Fruit fly (Drosophila melanogaster) whole organism, embryonic: ENCODE data around the gene CG14383.

Experiments
- Awh ChIP-seq: fragments of 200-800 bp; sonication (Bioruptor generic); IDR thresholded peaks from 2 replicates; pipeline ENCODE4, ENCODE4 v1.3.6; 2022; ENCODE audit warnings: missing biosample characterization, missing genetic modification characterization
- CG10959 ChIP-seq: fragments of 200-800 bp; sonication (Bioruptor generic); IDR thresholded peaks from 2 replicates; pipeline ENCODE4 v1.3.6; 2022; ENCODE audit warnings: missing biosample characterization, missing genetic modification characterization
- CG10979 ChIP-seq: fragments of 200-800 bp; sonication (Bioruptor generic); optimal IDR thresholded peaks from 2 replicates; lab custom pipeline; 2018; ENCODE audit warnings: missing biosample characterization, mild to moderate bottlenecking, missing genetic modification characterization, moderate library complexity
- CG12744 ChIP-seq: fragments of 200-800 bp; sonication (Bioruptor generic); optimal IDR thresholded peaks from 2 replicates; lab custom pipeline; 2016; ENCODE audit warnings: missing biosample characterization, missing genetic modification characterization
- CG13775 ChIP-seq: fragments of 200-800 bp; sonication (Bioruptor generic); optimal IDR thresholded peaks from 3 replicates; lab custom pipeline; 2017; ENCODE audit warnings: missing biosample characterization, mild to moderate bottlenecking, missing genetic modification characterization
- CG1602 ChIP-seq: fragments of 200-800 bp; sonication (Bioruptor generic); optimal IDR thresholded peaks from 3 replicates; lab custom pipeline; 2016; ENCODE audit warnings: missing biosample characterization, missing genetic modification characterization
- CG17328 ChIP-seq: fragments of 200-800 bp; sonication (Bioruptor generic); IDR thresholded peaks from 2 replicates; pipeline ENCODE4 v1.3.6; 2022; ENCODE audit warnings: missing biosample characterization, missing genetic modification characterization
- CG2712 ChIP-seq: fragments of 200-800 bp; optimal IDR thresholded peaks from 3 replicates; lab custom pipeline; 2019; ENCODE audit warnings: missing biosample characterization, mild to moderate bottlenecking, missing genetic modification characterization, moderate library complexity
- CG32767 ChIP-seq: fragments of 200-800 bp; sonication (Bioruptor generic); IDR thresholded peaks from 2 replicates; pipeline ENCODE4 v1.3.6; 2022; ENCODE audit warnings: missing biosample characterization, missing genetic modification characterization
- CG34224 ChIP-seq: fragments of 200-800 bp; sonication (Bioruptor generic); IDR thresholded peaks from 3 replicates; pipeline ENCODE4 v1.3.6; 2022; ENCODE audit warnings: missing biosample characterization, missing genetic modification characterization; ENCODE audit not compliant: partially characterized antibody
- CG3847 ChIP-seq: fragments of 200-800 bp; sonication (Bioruptor generic); IDR thresholded peaks from 2 replicates; pipeline ENCODE4 v1.3.6; 2022; ENCODE audit warnings: missing biosample characterization, missing genetic modification characterization
- CG4404 ChIP-seq: fragments of 200-800 bp; sonication (Bioruptor generic); IDR thresholded peaks from 2 replicates; pipeline ENCODE4 v1.3.6; 2022; ENCODE audit warnings: missing biosample characterization, missing genetic modification characterization
- CG6175 ChIP-seq: fragments of 200-800 bp; sonication (Bioruptor generic); IDR thresholded peaks from 3 replicates; pipeline ENCODE4 v1.3.6; 2022; ENCODE audit warnings: missing biosample characterization, missing genetic modification characterization
- CG6791 ChIP-seq: fragments of 200-800 bp; sonication (Bioruptor generic); IDR thresholded peaks from 3 replicates; pipeline ENCODE4 v1.3.6; 2022; ENCODE audit warnings: missing biosample characterization, missing genetic modification characterization; ENCODE audit not compliant: partially characterized antibody
- CG7556 ChIP-seq: fragments of 200-800 bp; sonication (Bioruptor generic); optimal IDR thresholded peaks from 2 replicates; lab custom pipeline; 2017; ENCODE audit warnings: missing biosample characterization, mild to moderate bottlenecking, missing genetic modification characterization
- CG8290 ChIP-seq, 3 experiments: fragments of 200-800 bp; sonication (Bioruptor generic); optimal IDR thresholded peaks; 2 replicates each; lab custom pipeline; 2016 to 2019; ENCODE audit warnings: missing biosample characterization in 3 of 3, missing genetic modification characterization in 3 of 3, mild to moderate bottlenecking in 2 of 3, moderate library complexity in 1 of 3
- CG8765 ChIP-seq: fragments of 200-800 bp; sonication (Bioruptor generic); IDR thresholded peaks from 2 replicates; pipeline ENCODE4 v1.3.6; 2022; ENCODE audit warnings: missing biosample characterization, missing genetic modification characterization
- CG9609 ChIP-seq: fragments of 200-800 bp; sonication (Bioruptor generic); optimal IDR thresholded peaks from 3 replicates; lab custom pipeline; 2016; ENCODE audit warnings: missing biosample characterization, missing genetic modification characterization
- CrebB ChIP-seq: fragments of 200-800 bp; sonication (Bioruptor generic); optimal IDR thresholded peaks from 3 replicates; lab custom pipeline; 2018; ENCODE audit warnings: missing biosample characterization, mild to moderate bottlenecking, missing genetic modification characterization
- Dad ChIP-seq: fragments of 200-800 bp; sonication (Bioruptor generic); optimal IDR thresholded peaks from 3 replicates; lab custom pipeline; 2016; ENCODE audit warnings: missing biosample characterization, missing genetic modification characterization
- Dbx ChIP-seq: fragments of 200-800 bp; sonication (Bioruptor generic); IDR thresholded peaks from 3 replicates; pipeline ENCODE4 v1.3.6; 2022; ENCODE audit warnings: missing biosample characterization, missing genetic modification characterization
- E2f1 ChIP-seq: fragments of 200-800 bp; sonication (Bioruptor generic); IDR thresholded peaks from 2 replicates; pipeline ENCODE4 v1.3.6; 2022; ENCODE audit warnings: missing biosample characterization, missing genetic modification characterization
- Elba2 ChIP-seq: fragments of 200-800 bp; sonication (Bioruptor generic); optimal IDR thresholded peaks from 3 replicates; lab custom pipeline; 2016; ENCODE audit warnings: missing biosample characterization, missing genetic modification characterization
- Fer3 ChIP-seq: fragments of 200-800 bp; sonication (Bioruptor generic); optimal IDR thresholded peaks from 2 replicates; lab custom pipeline; 2018; ENCODE audit warnings: missing biosample characterization, mild to moderate bottlenecking, missing genetic modification characterization, moderate library complexity
- Gsc ChIP-seq: fragments of 200-800 bp; sonication (Bioruptor generic); IDR thresholded peaks from 2 replicates; pipeline ENCODE4 v1.3.6; 2022; ENCODE audit warnings: missing biosample characterization, missing genetic modification characterization
- Hr3 ChIP-seq: fragments of 200-800 bp; sonication (Bioruptor generic); optimal IDR thresholded peaks from 3 replicates; lab custom pipeline; 2016; ENCODE audit warnings: missing biosample characterization, missing genetic modification characterization
- Trl ChIP-seq, 3 experiments: fragments of >200 bp in 2 of 3; fragments of 200-800 bp in 1 of 3; sonication (Bioruptor generic) in 1 of 3; optimal IDR thresholded peaks; 2 replicates in 1 of 3; 3 replicates in 2 of 3; lab custom pipeline; 2016 to 2017; ENCODE audit warnings: missing biosample characterization in 1 of 3, missing genetic modification characterization in 1 of 3
- amos ChIP-seq: fragments of 200-800 bp; sonication (Bioruptor generic); IDR thresholded peaks from 2 replicates; pipeline ENCODE4 v1.3.6; 2022; ENCODE audit warnings: missing biosample characterization, missing genetic modification characterization; ENCODE audit not compliant: partially characterized antibody
- ap ChIP-seq: fragments of 200-800 bp; sonication (Bioruptor generic); IDR thresholded peaks from 2 replicates; pipeline ENCODE4 v1.3.6; 2022; ENCODE audit warnings: missing biosample characterization, missing genetic modification characterization
- ash1 ChIP-seq: fragments of 200-800 bp; sonication (Bioruptor generic); optimal IDR thresholded peaks from 2 replicates; lab custom pipeline; 2018; ENCODE audit warnings: missing biosample characterization, mild to moderate bottlenecking, missing genetic modification characterization
- bab2 ChIP-seq: fragments of 200-800 bp; sonication (Bioruptor generic); optimal IDR thresholded peaks from 2 replicates; lab custom pipeline; 2016; ENCODE audit warnings: missing biosample characterization, missing genetic modification characterization
- cg ChIP-seq: fragments of 200-800 bp; sonication (Bioruptor generic); optimal IDR thresholded peaks from 3 replicates; lab custom pipeline; 2019; ENCODE audit warnings: missing biosample characterization, mild to moderate bottlenecking, missing genetic modification characterization, moderate library complexity
- chm ChIP-seq: fragments of 200-800 bp; sonication (Bioruptor generic); IDR thresholded peaks from 2 replicates; pipeline ENCODE4 v1.3.6; 2022; ENCODE audit warnings: missing biosample characterization, missing genetic modification characterization
- dpn ChIP-seq, 2 experiments: fragments of 200-800 bp; sonication (Bioruptor generic); optimal IDR thresholded peaks; 3 replicates each; lab custom pipeline; 2016; ENCODE audit warnings: missing biosample characterization in 2 of 2, missing genetic modification characterization in 2 of 2
- gce ChIP-seq: fragments of 200-800 bp; sonication (Bioruptor generic); IDR thresholded peaks from 3 replicates; pipeline ENCODE4 v1.3.6; 2022; ENCODE audit warnings: missing biosample characterization, missing genetic modification characterization
- ham ChIP-seq: fragments of 200-800 bp; sonication (Bioruptor generic); IDR thresholded peaks from 2 replicates; pipeline ENCODE4 v1.3.6; 2022; ENCODE audit warnings: missing biosample characterization, missing genetic modification characterization
- her ChIP-seq: fragments of 200-800 bp; sonication (Bioruptor generic); optimal IDR thresholded peaks from 2 replicates; lab custom pipeline; 2016; ENCODE audit warnings: missing biosample characterization, missing genetic modification characterization
- lab ChIP-seq: fragments of 200-800 bp; sonication (Bioruptor generic); optimal IDR thresholded peaks from 3 replicates; lab custom pipeline; 2017; ENCODE audit warnings: missing biosample characterization, missing genetic modification characterization, mild to moderate bottlenecking, moderate library complexity, missing genetic modification reagents
- lov ChIP-seq, 2 experiments: fragments of 200-800 bp in 1 of 2; fragments of >200 bp in 1 of 2; sonication (Bioruptor generic) in 1 of 2; IDR thresholded peaks in 1 of 2; optimal IDR thresholded peaks in 1 of 2; 2 replicates in 1 of 2; 3 replicates in 1 of 2; pipeline versions ENCODE4 v1.3.6 to Lab custom; 2017 to 2022; ENCODE audit warnings: missing biosample characterization in 1 of 2, missing genetic modification characterization in 1 of 2
- nerfin-1 ChIP-seq: fragments of 200-800 bp; sonication (Bioruptor generic); optimal IDR thresholded peaks from 3 replicates; lab custom pipeline; 2019; ENCODE audit warnings: missing biosample characterization, mild to moderate bottlenecking, missing genetic modification characterization, moderate library complexity
- pb ChIP-seq: fragments of 200-800 bp; sonication (Bioruptor generic); optimal IDR thresholded peaks from 3 replicates; lab custom pipeline; 2016; ENCODE audit warnings: missing biosample characterization, missing genetic modification characterization
- peb ChIP-seq: fragments of 200-800 bp; sonication (Bioruptor generic); IDR thresholded peaks from 2 replicates; pipeline ENCODE4 v1.3.6; 2022; ENCODE audit warnings: missing biosample characterization, missing genetic modification characterization
- ro ChIP-seq: fragments of 200-800 bp; sonication (Bioruptor generic); IDR thresholded peaks from 2 replicates; pipeline ENCODE4 v1.3.6; 2022; ENCODE audit warnings: missing biosample characterization, missing genetic modification characterization
- run ChIP-seq: fragments of 200-800 bp; sonication (Bioruptor generic); optimal IDR thresholded peaks from 3 replicates; lab custom pipeline; 2018; ENCODE audit warnings: missing biosample characterization, mild to moderate bottlenecking, missing genetic modification characterization
- schlank ChIP-seq: fragments of 200-800 bp; sonication (Bioruptor generic); optimal IDR thresholded peaks from 2 replicates; lab custom pipeline; 2018; ENCODE audit warnings: missing biosample characterization, mild to moderate bottlenecking, missing genetic modification characterization
- sd ChIP-seq: fragments of 200-800 bp; sonication (Bioruptor generic); optimal IDR thresholded peaks from 3 replicates; lab custom pipeline; 2018; ENCODE audit warnings: missing biosample characterization, mild to moderate bottlenecking, missing genetic modification characterization, moderate library complexity
- wek ChIP-seq: fragments of 200-800 bp; sonication (Bioruptor generic); optimal IDR thresholded peaks from 3 replicates; lab custom pipeline; 2018; ENCODE audit warnings: missing biosample characterization, mild to moderate bottlenecking, missing genetic modification characterization, moderate library complexity
- zen2 ChIP-seq: fragments of 200-800 bp; sonication (Bioruptor generic); IDR thresholded peaks from 3 replicates; pipeline ENCODE4 v1.3.6; 2022; ENCODE audit warnings: missing biosample characterization, missing genetic modification characterization; ENCODE audit not compliant: partially characterized antibody
- zfh1 ChIP-seq: fragments of 200-800 bp; sonication (Bioruptor generic); IDR thresholded peaks from 3 replicates; pipeline ENCODE4 v1.3.6; 2022; ENCODE audit warnings: missing biosample characterization, missing genetic modification characterization

CG14383 gene

DNA sequence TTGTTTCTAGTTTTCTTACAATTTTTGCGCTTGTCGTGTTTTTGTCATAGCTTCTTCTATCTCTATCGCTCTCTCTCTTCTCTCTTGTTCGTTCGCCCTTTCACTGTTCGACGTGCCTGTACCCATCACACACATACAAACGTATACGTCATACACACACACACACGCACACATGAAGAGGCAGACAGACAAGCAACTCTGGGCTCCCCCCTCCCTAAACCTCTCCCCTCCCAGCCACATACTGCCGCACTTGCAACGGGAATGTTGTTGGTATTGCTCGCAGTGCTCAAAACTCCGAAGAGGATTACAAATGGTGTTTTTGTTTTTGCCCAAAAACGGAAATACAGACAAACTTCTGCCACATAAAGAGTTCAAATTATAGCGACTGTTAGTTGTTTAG is 24.7 kb upstream of the CG14383 start (continued):
- peak; percentile 54 for TF ChIP-seq ash1 (GFP tag; lab: Kevin White, UChicago)
- TF ChIP-seq CG8290 (GFP tag; optimal IDR thresholded peaks at IDR 0.05; lab: Kevin White, UChicago), result no peak
- peak in 1 of 2 experiments; percentile 3 for TF ChIP-seq CG8290 (tag; optimal IDR thresholded peaks at IDR 0.05; lab: Kevin White, UChicago)
- TF ChIP-seq CG10959 (GFP tag; lab: Robert Waterston, UW), result no peak
- peak; percentile 58 for TF ChIP-seq nerfin-1
- no peak for TF ChIP-seq E2f1 (GFP tag; lab: Robert Waterston, UW)
- TF ChIP-seq her, result no peak
- no peak for TF ChIP-seq pb (GFP tag; lab: Kevin White, UChicago)
- TF ChIP-seq lab (GFP tag; lab: Kevin White, UChicago), result no peak
- TF ChIP-seq wek (GFP tag; lab: Kevin White, UChicago), result no peak
- TF ChIP-seq CG34224 (GFP tag; lab: Robert Waterston, UW), result no peak
- TF ChIP-seq Hr3 (GFP tag; lab: Kevin White, UChicago), result no peak
- TF ChIP-seq CG17328 (GFP tag; lab: Robert Waterston, UW), result no peak
- TF ChIP-seq zen2 (GFP tag; lab: Robert Waterston, UW), result no peak
- TF ChIP-seq lov (optimal IDR thresholded peaks at IDR 0.05; lab: Kevin White, UChicago), result no peak
- no peak for TF ChIP-seq lov (GFP tag; IDR thresholded peaks at IDR 0.05; lab: Robert Waterston, UW)
- TF ChIP-seq gce, result peak; percentile 25; the same call in 1 of the 3 replicates
- TF ChIP-seq ap (GFP tag; lab: Robert Waterston, UW), result no peak
- no peak for TF ChIP-seq ham (GFP tag; lab: Robert Waterston, UW)
- TF ChIP-seq sd (tag; lab: Kevin White, UChicago), result peak; percentile 43
- no peak for TF ChIP-seq CG3847
- TF ChIP-seq Dad (GFP tag; lab: Kevin White, UChicago), result no peak
- TF ChIP-seq Trl (optimal IDR thresholded peaks at IDR 0.05; lab: Kevin White, UChicago), result no peak
- TF ChIP-seq Trl (GFP tag; optimal IDR thresholded peaks at IDR 0.05; lab: Kevin White, UChicago), result no peak
- no peak for TF ChIP-seq dpn (GFP tag; optimal IDR thresholded peaks at IDR 0.05; lab: Kevin White, UChicago)
- TF ChIP-seq CG6791 (GFP tag; lab: Robert Waterston, UW), result no peak
- no peak for TF ChIP-seq CG10979
- TF ChIP-seq Fer3 (tag; lab: Kevin White, UChicago), result no peak
- no peak for TF ChIP-seq CG4404 (GFP tag; lab: Robert Waterston, UW)
- TF ChIP-seq amos (GFP tag; lab: Robert Waterston, UW), result no peak
- no peak for TF ChIP-seq peb (GFP tag; lab: Robert Waterston, UW)
- no peak for TF ChIP-seq CG9609 (GFP tag; lab: Kevin White, UChicago)
- TF ChIP-seq Elba2 (GFP tag; lab: Kevin White, UChicago), result no peak
- no peak for TF ChIP-seq Gsc (GFP tag; lab: Robert Waterston, UW)
- TF ChIP-seq CG1602 (GFP tag; lab: Kevin White, UChicago), result no peak
- TF ChIP-seq CG12744, result no peak
- TF ChIP-seq bab2 (GFP tag; lab: Kevin White, UChicago), result no peak
- TF ChIP-seq zfh1 (GFP tag; lab: Robert Waterston, UW), result no peak
- TF ChIP-seq CG7556, result no peak
- TF ChIP-seq CG8765 (GFP tag; lab: Robert Waterston, UW), result no peak
- TF ChIP-seq CrebB, result no peak
- TF ChIP-seq ro (GFP tag; lab: Robert Waterston, UW), result no peak
- TF ChIP-seq run (tag; lab: Kevin White, UChicago), result no peak
- TF ChIP-seq Dbx, result 0 out of 3 replicates have a peak, but pooled peaks have one; percentile 39
- TF ChIP-seq schlank (tag; lab: Kevin White, UChicago), result no peak
- no peak for TF ChIP-seq CG2712 (tag; lab: Kevin White, UChicago)
- 0 out of 3 replicates have a peak, but pooled peaks have one; percentile 44 for TF ChIP-seq CG6175 (GFP tag; lab: Robert Waterston, UW)
- no peak for TF ChIP-seq CG13775 (GFP tag; lab: Kevin White, UChicago)
- no peak for TF ChIP-seq Awh
- peak; percentile 90 for TF ChIP-seq cg (GFP tag; lab: Kevin White, UChicago)
- peak; percentile 58; the same call in 1 of the 2 replicates for TF ChIP-seq CG32767
- peak; percentile 67 for TF ChIP-seq chm
